Fruit fly (Drosophila melanogaster) whole organism, embryonic: Measurements from ENCODE around the gene mTerf3.

ENCODE experiments used
- B-H2 ChIP-seq: fragments of 200-800 bp; sonication (Bioruptor generic); optimal IDR thresholded peaks from 2 replicates; lab custom pipeline; 2018; ENCODE audit warnings: missing biosample characterization, mild to moderate bottlenecking, missing genetic modification characterization
- CG10267 ChIP-seq: fragments of 200-800 bp; sonication (Bioruptor generic); optimal IDR thresholded peaks from 2 replicates; lab custom pipeline; 2018; ENCODE audit warnings: missing biosample characterization, mild to moderate bottlenecking, missing genetic modification characterization, moderate library complexity
- CG10979 ChIP-seq: fragments of 200-800 bp; sonication (Bioruptor generic); optimal IDR thresholded peaks from 2 replicates; lab custom pipeline; 2018; ENCODE audit warnings: missing biosample characterization, mild to moderate bottlenecking, missing genetic modification characterization, moderate library complexity
- CG11247 ChIP-seq: fragments of 200-800 bp; sonication (Bioruptor generic); IDR thresholded peaks from 2 replicates; pipeline ENCODE4 v1.3.6; 2022; ENCODE audit warnings: missing biosample characterization, missing genetic modification characterization
- CG13894 ChIP-seq: fragments of 200-800 bp; sonication (Bioruptor generic); optimal IDR thresholded peaks from 3 replicates; lab custom pipeline; 2018; ENCODE audit warnings: missing biosample characterization, mild to moderate bottlenecking, missing genetic modification characterization, moderate library complexity
- CG14050 ChIP-seq: fragments of 200-800 bp; sonication (Bioruptor generic); IDR thresholded peaks from 3 replicates; pipeline ENCODE4 v1.3.6; 2022; ENCODE audit warnings: missing biosample characterization, missing genetic modification characterization
- CG17359 ChIP-seq: fragments of 200-800 bp; sonication (Bioruptor generic); optimal IDR thresholded peaks from 3 replicates; lab custom pipeline; 2018; ENCODE audit warnings: missing biosample characterization, mild to moderate bottlenecking, missing genetic modification characterization, moderate library complexity
- CG17912 ChIP-seq: fragments of 200-800 bp; sonication (Bioruptor generic); optimal IDR thresholded peaks from 2 replicates; lab custom pipeline; 2018; ENCODE audit warnings: missing biosample characterization, mild to moderate bottlenecking, missing genetic modification characterization
- CG30431 ChIP-seq: fragments of 200-800 bp; sonication (Bioruptor generic); optimal IDR thresholded peaks from 2 replicates; lab custom pipeline; 2017; ENCODE audit warnings: missing biosample characterization, missing genetic modification characterization
- CG3995 ChIP-seq: fragments of 200-800 bp; sonication (Bioruptor generic); optimal IDR thresholded peaks from 3 replicates; lab custom pipeline; 2016; ENCODE audit warnings: missing biosample characterization, missing genetic modification characterization
- CG4820 ChIP-seq: fragments of 200-800 bp; sonication (Bioruptor generic); optimal IDR thresholded peaks from 3 replicates; lab custom pipeline; 2016; ENCODE audit warnings: missing biosample characterization, missing genetic modification characterization
- CG6813 ChIP-seq: fragments of 200-800 bp; sonication (Bioruptor generic); optimal IDR thresholded peaks from 2 replicates; lab custom pipeline; 2017; ENCODE audit warnings: missing biosample characterization, missing genetic modification characterization, mild to moderate bottlenecking, moderate library complexity, missing genetic modification reagents
- CG7372 ChIP-seq: fragments of 200-800 bp; sonication (Bioruptor generic); IDR thresholded peaks from 2 replicates; pipeline ENCODE4 v1.3.6; 2022; ENCODE audit warnings: missing biosample characterization, missing genetic modification characterization
- CG7928 ChIP-seq: fragments of 200-800 bp; sonication (Bioruptor generic); optimal IDR thresholded peaks from 2 replicates; lab custom pipeline; 2017; ENCODE audit warnings: missing biosample characterization, mild to moderate bottlenecking, missing genetic modification characterization
- CTCF ChIP-seq: fragments of 200-800 bp; sonication (Bioruptor generic); optimal IDR thresholded peaks from 2 replicates; lab custom pipeline; 2017; ENCODE audit warnings: missing biosample characterization, mild to moderate bottlenecking, missing genetic modification characterization, moderate library complexity
- D ChIP-seq, 2 experiments: fragments of 200-800 bp in 1 of 2; fragments of >200 bp in 1 of 2; sonication (Bioruptor generic) in 1 of 2; optimal IDR thresholded peaks; 2 replicates in 1 of 2; 3 replicates in 1 of 2; lab custom pipeline; 2017; ENCODE audit warnings: mild to moderate bottlenecking in 1 of 2, missing biosample characterization in 1 of 2, missing genetic modification characterization in 1 of 2, missing genetic modification reagents in 1 of 2
- Dbx ChIP-seq: fragments of 200-800 bp; sonication (Bioruptor generic); IDR thresholded peaks from 3 replicates; pipeline ENCODE4 v1.3.6; 2022; ENCODE audit warnings: missing biosample characterization, missing genetic modification characterization
- Dref ChIP-seq: fragments of 200-800 bp; sonication (Bioruptor generic); IDR thresholded peaks from 2 replicates; pipeline ENCODE4 v1.3.6; 2022; ENCODE audit warnings: missing biosample characterization, missing genetic modification characterization
- E2f2 ChIP-seq: fragments of 200-800 bp; sonication (Bioruptor generic); IDR thresholded peaks from 2 replicates; pipeline ENCODE4 v1.3.6; 2022; ENCODE audit warnings: missing biosample characterization, missing genetic modification characterization
- Ets97D ChIP-seq: fragments of 200-800 bp; sonication (Bioruptor generic); optimal IDR thresholded peaks from 3 replicates; lab custom pipeline; 2016; ENCODE audit warnings: missing biosample characterization, missing genetic modification characterization
- Fer3 ChIP-seq: fragments of 200-800 bp; sonication (Bioruptor generic); optimal IDR thresholded peaks from 2 replicates; lab custom pipeline; 2018; ENCODE audit warnings: missing biosample characterization, mild to moderate bottlenecking, missing genetic modification characterization, moderate library complexity
- H15 ChIP-seq: fragments of 200-800 bp; sonication (Bioruptor generic); IDR thresholded peaks from 3 replicates; pipeline ENCODE4 v1.3.6; 2022; ENCODE audit warnings: missing biosample characterization, missing genetic modification characterization
- Meics ChIP-seq: fragments of 200-800 bp; sonication (Bioruptor generic); optimal IDR thresholded peaks from 2 replicates; lab custom pipeline; 2017; ENCODE audit warnings: missing biosample characterization, mild to moderate bottlenecking, missing genetic modification characterization
- NC2β ChIP-seq: fragments of 200-800 bp; sonication (Bioruptor generic); optimal IDR thresholded peaks from 2 replicates; lab custom pipeline; 2016; ENCODE audit warnings: missing biosample characterization, missing genetic modification characterization
- Taf1 ChIP-seq: fragments of 200-800 bp; sonication (Bioruptor generic); IDR thresholded peaks from 2 replicates; pipeline ENCODE4 v1.3.6; 2022; ENCODE audit warnings: missing biosample characterization, missing genetic modification characterization
- amos ChIP-seq: fragments of 200-800 bp; sonication (Bioruptor generic); IDR thresholded peaks from 2 replicates; pipeline ENCODE4 v1.3.6; 2022; ENCODE audit warnings: missing biosample characterization, missing genetic modification characterization; ENCODE audit not compliant: partially characterized antibody
- ato ChIP-seq: fragments of 200-800 bp; sonication (Bioruptor generic); IDR thresholded peaks from 2 replicates; pipeline ENCODE4 v1.3.6; 2022; ENCODE audit warnings: missing biosample characterization, missing genetic modification characterization; ENCODE audit not compliant: partially characterized antibody
- bigmax ChIP-seq: fragments of 200-800 bp; sonication (Bioruptor generic); optimal IDR thresholded peaks from 2 replicates; lab custom pipeline; 2018; ENCODE audit warnings: missing biosample characterization, mild to moderate bottlenecking, missing genetic modification characterization
- cas ChIP-seq: fragments of 200-800 bp; sonication (Bioruptor generic); IDR thresholded peaks from 2 replicates; pipeline ENCODE4 v1.3.6; 2022; ENCODE audit warnings: missing biosample characterization, missing genetic modification characterization
- croc ChIP-seq: fragments of 200-800 bp; sonication (Bioruptor generic); conservative IDR thresholded peaks from 3 replicates; pipeline ENCODE4 v1.3.6; 2022; ENCODE audit warnings: missing biosample characterization, missing genetic modification characterization
- crp ChIP-seq, 2 experiments: fragments of 200-800 bp; sonication (Bioruptor generic); optimal IDR thresholded peaks; 2 replicates in 1 of 2; 3 replicates in 1 of 2; lab custom pipeline; 2017; ENCODE audit warnings: missing biosample characterization in 2 of 2, missing genetic modification characterization in 2 of 2, mild to moderate bottlenecking in 1 of 2, moderate library complexity in 1 of 2
- exex ChIP-seq: fragments of 200-800 bp; sonication (Bioruptor generic); optimal IDR thresholded peaks from 4 replicates; lab custom pipeline; 2018; ENCODE audit warnings: missing biosample characterization, mild to moderate bottlenecking, missing genetic modification characterization, moderate library complexity
- fd3F ChIP-seq: fragments of 200-800 bp; sonication (Bioruptor generic); optimal IDR thresholded peaks from 2 replicates; lab custom pipeline; 2018; ENCODE audit warnings: missing biosample characterization, mild to moderate bottlenecking, missing genetic modification characterization, moderate library complexity
- fd64A ChIP-seq: fragments of 200-800 bp; sonication (Bioruptor generic); optimal IDR thresholded peaks from 3 replicates; lab custom pipeline; 2018; ENCODE audit warnings: missing biosample characterization, mild to moderate bottlenecking, missing genetic modification characterization
- fru ChIP-seq: fragments of >200 bp; optimal IDR thresholded peaks from 2 replicates; lab custom pipeline; 2017
- gfzf ChIP-seq: fragments of 200-800 bp; sonication (Bioruptor generic); optimal IDR thresholded peaks from 2 replicates; lab custom pipeline; 2016; ENCODE audit warnings: missing biosample characterization, mild to moderate bottlenecking, missing genetic modification characterization, moderate library complexity
- insv ChIP-seq, 2 experiments: fragments of 200-800 bp; sonication (Bioruptor generic); optimal IDR thresholded peaks; 3 replicates each; lab custom pipeline; 2016 to 2018; ENCODE audit warnings: missing biosample characterization in 2 of 2, missing genetic modification characterization in 2 of 2
- jigr1 ChIP-seq: fragments of 200-800 bp; sonication (Bioruptor generic); IDR thresholded peaks from 3 replicates; pipeline ENCODE4 v1.3.6; 2022; ENCODE audit warnings: missing biosample characterization, missing genetic modification characterization
- nerfin-1 ChIP-seq: fragments of 200-800 bp; sonication (Bioruptor generic); optimal IDR thresholded peaks from 3 replicates; lab custom pipeline; 2019; ENCODE audit warnings: missing biosample characterization, mild to moderate bottlenecking, missing genetic modification characterization, moderate library complexity
- repo ChIP-seq: fragments of 200-800 bp; sonication (Bioruptor generic); optimal IDR thresholded peaks from 2 replicates; lab custom pipeline; 2016; ENCODE audit warnings: missing biosample characterization, missing genetic modification characterization
- row ChIP-seq: fragments of 200-800 bp; sonication (Bioruptor generic); IDR thresholded peaks from 3 replicates; pipeline ENCODE4 v1.3.6; 2022; ENCODE audit warnings: missing biosample characterization, missing genetic modification characterization
- sna ChIP-seq: fragments of 200-800 bp; sonication (Bioruptor generic); IDR thresholded peaks from 2 replicates; pipeline ENCODE4 v1.3.6; 2022; ENCODE audit warnings: missing biosample characterization, missing genetic modification characterization; ENCODE audit not compliant: partially characterized antibody
- sr ChIP-seq: fragments of 200-800 bp; sonication (Bioruptor generic); IDR thresholded peaks from 3 replicates; pipeline ENCODE4 v1.3.6; 2022; ENCODE audit warnings: missing biosample characterization, missing genetic modification characterization
- tgo ChIP-seq: fragments of 200-800 bp; sonication (Bioruptor generic); IDR thresholded peaks from 3 replicates; pipeline ENCODE4 v1.3.6; 2022; ENCODE audit warnings: missing biosample characterization, missing genetic modification characterization
- twi ChIP-seq: fragments of 200-800 bp; optimal IDR thresholded peaks from 2 replicates; lab custom pipeline; 2019; ENCODE audit warnings: missing biosample characterization, mild to moderate bottlenecking, missing genetic modification characterization, moderate library complexity
- usp ChIP-seq: fragments of >200 bp; optimal IDR thresholded peaks from 2 replicates; lab custom pipeline; 2017; ENCODE audit warnings: missing biosample characterization, missing genetic modification characterization
- wdn ChIP-seq: fragments of 200-800 bp; sonication (Bioruptor generic); IDR thresholded peaks from 2 replicates; pipeline ENCODE4 v1.3.6; 2022; ENCODE audit warnings: missing biosample characterization, missing genetic modification characterization
- wek ChIP-seq: fragments of 200-800 bp; sonication (Bioruptor generic); optimal IDR thresholded peaks from 3 replicates; lab custom pipeline; 2018; ENCODE audit warnings: missing biosample characterization, mild to moderate bottlenecking, missing genetic modification characterization, moderate library complexity
- zen ChIP-seq: fragments of 200-800 bp; sonication (Bioruptor generic); optimal IDR thresholded peaks from 3 replicates; lab custom pipeline; 2018; ENCODE audit warnings: missing biosample characterization, mild to moderate bottlenecking, missing genetic modification characterization, moderate library complexity

mTerf3 gene

DNA sequence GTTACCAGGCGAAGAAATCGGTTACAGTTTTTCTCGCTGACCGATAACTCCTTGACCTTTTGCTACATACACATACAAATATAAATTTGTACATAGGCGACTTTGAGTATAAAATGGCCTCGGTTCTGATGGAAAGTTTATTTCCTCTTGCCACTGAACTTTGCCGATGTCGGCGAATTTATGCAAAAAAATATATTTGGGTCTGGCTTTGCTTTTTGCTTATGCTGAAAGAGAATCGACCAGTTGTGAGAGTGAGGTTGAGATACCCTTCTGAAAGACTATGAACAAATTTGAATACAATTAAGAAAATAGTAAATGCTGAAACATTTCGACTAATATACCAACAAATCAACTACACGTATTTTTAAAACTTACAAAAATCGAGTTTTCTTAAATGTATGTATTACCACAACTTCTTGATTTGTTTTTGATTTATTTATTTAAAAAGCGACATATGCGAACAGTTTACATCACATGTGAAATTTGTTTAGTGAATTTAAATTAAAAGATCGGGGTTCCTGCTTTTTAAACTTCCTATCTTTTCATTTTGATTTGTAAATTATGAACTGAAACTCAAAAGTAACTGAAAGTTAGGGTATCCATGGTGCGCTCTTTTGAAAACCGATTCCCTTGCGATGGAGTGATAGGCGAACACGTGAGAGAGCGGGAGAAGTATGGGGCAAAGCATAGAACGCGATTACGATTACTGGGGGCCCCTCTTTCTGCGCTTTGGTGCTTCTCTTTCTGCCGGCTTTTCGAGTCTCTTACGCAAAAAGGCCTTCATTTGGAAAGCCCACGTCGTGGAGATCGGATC lies 11.2 kb downstream of the mTerf3 start (continued):
- TF ChIP-seq CG14050 (GFP tag; lab: Robert Waterston, UW) = peak; percentile 26; the same call in 1 of the 3 replicates
- no peak for TF ChIP-seq Ets97D (GFP tag; lab: Kevin White, UChicago)
- no peak for TF ChIP-seq cas (GFP tag; lab: Robert Waterston, UW)
- TF ChIP-seq CG17359 = peak; percentile 70
- TF ChIP-seq fd64A = no peak
- peak; percentile 62 for TF ChIP-seq CG30431 (GFP tag; lab: Kevin White, UChicago)
- TF ChIP-seq sr (GFP tag; lab: Robert Waterston, UW) = no peak
- TF ChIP-seq row (GFP tag; lab: Robert Waterston, UW) = peak; percentile 91
- TF ChIP-seq wek (GFP tag; lab: Kevin White, UChicago) = no peak
- peak; percentile 91 for TF ChIP-seq Meics (GFP tag; lab: Kevin White, UChicago)
- TF ChIP-seq ato = no peak
- TF ChIP-seq CG4820 (GFP tag; lab: Kevin White, UChicago) = peak; percentile 70
- no peak for TF ChIP-seq amos
- peak; percentile 53; the same call in 1 of the 2 replicates for TF ChIP-seq CG7372 (GFP tag; lab: Robert Waterston, UW)
- peak; percentile 82 for TF ChIP-seq CG10267
- no peak for TF ChIP-seq H15 (GFP tag; lab: Robert Waterston, UW)
- peak; percentile 32 for TF ChIP-seq E2f2 (GFP tag; lab: Robert Waterston, UW)
- TF ChIP-seq crp (GFP tag; optimal IDR thresholded peaks at IDR 0.05; lab: Kevin White, UChicago) = peak in 1 of 2 experiments; percentile 28
- peak; percentile 54; the same call in 1 of the 3 replicates for TF ChIP-seq tgo (GFP tag; lab: Robert Waterston, UW)
- TF ChIP-seq twi (tag; lab: Kevin White, UChicago) = peak; percentile 64
- TF ChIP-seq CG17912 (GFP tag; lab: Kevin White, UChicago) = no peak
- TF ChIP-seq fd3F (GFP tag; lab: Kevin White, UChicago) = peak; percentile 68
- TF ChIP-seq repo (GFP tag; lab: Kevin White, UChicago) = peak; percentile 34
- TF ChIP-seq CG13894 (tag; lab: Kevin White, UChicago) = peak; percentile 55
- TF ChIP-seq CG7928 = peak; percentile 56
- no peak for TF ChIP-seq gfzf (GFP tag; lab: Kevin White, UChicago)
- TF ChIP-seq CG10979 (tag; lab: Kevin White, UChicago) = peak; percentile 83
- peak; percentile 51 for TF ChIP-seq CG6813 (GFP tag; lab: Kevin White, UChicago)
- peak; percentile 71 for TF ChIP-seq Fer3
- TF ChIP-seq bigmax (GFP tag; lab: Kevin White, UChicago) = no peak
- TF ChIP-seq CG11247 (GFP tag; lab: Robert Waterston, UW) = no peak
- no peak for TF ChIP-seq NC2β
- peak in 1 of 2 experiments; percentile 45 for TF ChIP-seq insv (GFP tag; optimal IDR thresholded peaks at IDR 0.05; lab: Kevin White, UChicago)
- no peak for TF ChIP-seq fru
- no peak for TF ChIP-seq Dbx
- peak; percentile 59 for TF ChIP-seq B-H2 (GFP tag; lab: Kevin White, UChicago)
- TF ChIP-seq nerfin-1 (tag; lab: Kevin White, UChicago) = peak; percentile 66
- no peak for TF ChIP-seq Taf1
- TF ChIP-seq usp (GFP tag; lab: Kevin White, UChicago) = no peak
- no peak for TF ChIP-seq Dref (GFP tag; lab: Robert Waterston, UW)
- TF ChIP-seq sna (GFP tag; lab: Robert Waterston, UW) = no peak
- TF ChIP-seq wdn (GFP tag; lab: Robert Waterston, UW) = no peak
- TF ChIP-seq jigr1 (GFP tag; lab: Robert Waterston, UW) = no peak
- peak; percentile 25 for TF ChIP-seq zen (tag; lab: Kevin White, UChicago)
- peak; percentile 21; the same call in 1 of the 3 replicates for TF ChIP-seq croc (GFP tag; lab: Robert Waterston, UW)
- TF ChIP-seq D (optimal IDR thresholded peaks at IDR 0.05; lab: Kevin White, UChicago) = no peak
- peak; percentile 70 for TF ChIP-seq D (GFP tag; optimal IDR thresholded peaks at IDR 0.05; lab: Kevin White, UChicago)
- peak; percentile 51 for TF ChIP-seq exex (tag; lab: Kevin White, UChicago)
- peak; percentile 41 for TF ChIP-seq CG3995 (GFP tag; lab: Kevin White, UChicago)
- TF ChIP-seq CTCF (GFP tag; lab: Kevin White, UChicago) = no peak
